Fruit fly (Drosophila melanogaster) whole organism, larva: Measurements from ENCODE around the gene Rsph1.

ENCODE experiments used
- noc ChIP-seq: fragments of 200-800 bp; sonication (Bioruptor generic); optimal IDR thresholded peaks from 3 replicates; lab custom pipeline; 2019; ENCODE audit warnings: missing biosample characterization, mild to moderate bottlenecking, missing genetic modification characterization, moderate library complexity

Rsph1 gene

DNA sequence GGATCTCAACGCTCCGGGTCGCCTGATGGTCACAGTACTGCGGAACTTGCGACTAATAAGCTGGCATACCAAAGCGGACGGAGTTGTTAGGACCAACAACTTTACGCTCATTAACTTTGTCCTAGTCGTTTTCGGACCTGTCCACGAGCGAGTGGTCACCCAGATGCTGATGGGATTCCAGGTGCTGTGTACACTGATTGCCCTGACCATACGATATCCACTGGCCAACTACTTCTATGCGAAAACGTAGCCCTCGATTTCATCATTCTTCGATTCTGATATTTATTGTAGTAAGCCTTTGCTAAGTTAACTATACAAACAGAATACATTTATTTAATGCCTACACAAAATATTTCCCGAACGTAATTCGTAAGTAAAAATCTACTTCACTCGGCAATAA lies at the start of gene Rsph1:
Gene Rsph1, plus strand, starts transcription at position 301 of the 400 bp plus-strand sequence.
- TF ChIP-seq noc = no peak

DNA sequence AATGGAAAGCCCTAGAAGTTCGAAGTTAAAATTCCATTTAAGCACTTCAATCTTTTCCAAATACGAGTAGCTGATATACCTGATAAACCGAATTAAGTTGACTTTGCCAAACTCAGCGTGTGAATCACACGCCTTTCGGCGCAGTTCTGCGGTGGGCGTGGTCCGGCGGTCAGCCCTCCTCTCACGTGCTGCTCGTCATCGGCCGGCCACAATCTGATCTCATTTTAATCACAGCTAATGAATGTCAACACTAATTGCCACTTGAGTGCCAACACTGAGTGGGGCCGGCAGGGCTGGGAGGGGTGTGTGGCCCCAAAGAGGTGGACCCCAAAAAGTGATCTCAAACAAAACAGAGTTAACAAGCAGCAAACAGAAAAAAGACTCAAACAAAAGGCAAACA lies 47.3 kb upstream of the Rsph1 start:
- TF ChIP-seq noc = no peak

DNA sequence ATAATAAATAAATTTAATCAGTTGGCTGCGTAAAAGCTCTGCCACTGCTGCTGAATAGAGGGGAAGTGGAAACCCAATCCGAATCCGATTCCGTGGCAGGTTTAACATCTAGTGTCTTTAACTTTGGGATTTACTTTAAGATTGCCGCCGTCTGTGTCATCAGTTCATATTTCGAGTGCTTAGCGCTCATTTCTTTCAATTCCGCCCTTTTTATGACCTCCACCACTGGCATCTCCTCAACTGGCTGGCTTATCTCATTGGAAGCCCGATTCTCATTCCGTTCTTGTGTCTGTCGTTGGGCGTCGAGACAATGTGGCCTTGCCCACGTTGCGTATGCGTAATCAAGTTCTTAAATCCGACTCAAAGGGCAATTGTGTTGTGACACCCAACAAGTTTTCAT lies 42.4 kb upstream of the Rsph1 start:
- TF ChIP-seq noc = no peak

DNA sequence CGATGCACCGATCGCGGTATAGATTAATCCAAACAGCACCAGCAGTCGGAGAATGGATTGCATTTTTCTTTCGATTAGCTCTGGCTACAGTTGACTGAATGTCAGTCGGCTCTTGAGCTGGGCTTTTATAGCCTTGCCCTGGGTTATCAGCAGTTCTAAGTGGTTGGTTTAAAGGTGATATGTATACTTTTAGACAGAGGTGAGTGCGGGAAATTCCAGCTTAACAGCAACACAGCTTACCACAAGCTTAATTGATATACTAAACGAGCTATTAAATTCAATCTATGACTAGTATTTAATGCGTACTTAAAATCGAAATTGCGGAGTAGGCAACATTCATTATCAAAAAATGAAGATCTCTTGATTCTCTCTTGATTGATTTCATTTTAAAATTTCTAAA lies 40.4 kb upstream of the Rsph1 start, which contains the start of gene CG9928:
Gene CG9928, minus strand, starts transcription at position 101 of the 400 bp plus-strand sequence.
- no peak for TF ChIP-seq noc

DNA sequence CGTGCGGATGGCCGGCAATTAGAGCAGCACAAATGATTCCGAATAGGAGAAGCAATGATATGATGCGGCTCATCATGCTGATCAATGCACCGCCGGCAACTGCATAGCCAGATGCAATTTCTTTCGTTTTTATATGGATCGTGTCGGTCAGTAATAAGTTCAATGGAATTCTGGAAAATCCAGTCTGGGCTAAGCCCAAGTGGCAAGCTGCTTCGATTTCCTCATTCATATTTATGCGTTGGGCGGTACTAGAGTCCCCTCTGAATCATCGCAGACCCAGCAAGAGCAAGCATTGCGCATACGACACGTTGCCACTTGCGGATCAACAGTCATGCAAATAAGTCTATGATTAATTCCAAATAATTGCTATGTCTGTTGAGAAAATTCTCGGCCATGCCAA lies 39.7 kb upstream of the Rsph1 start, which contains the start of gene CG16978:
Gene CG16978, minus strand, starts transcription at position 101 of the 400 bp plus-strand sequence.
- TF ChIP-seq noc = no peak

DNA sequence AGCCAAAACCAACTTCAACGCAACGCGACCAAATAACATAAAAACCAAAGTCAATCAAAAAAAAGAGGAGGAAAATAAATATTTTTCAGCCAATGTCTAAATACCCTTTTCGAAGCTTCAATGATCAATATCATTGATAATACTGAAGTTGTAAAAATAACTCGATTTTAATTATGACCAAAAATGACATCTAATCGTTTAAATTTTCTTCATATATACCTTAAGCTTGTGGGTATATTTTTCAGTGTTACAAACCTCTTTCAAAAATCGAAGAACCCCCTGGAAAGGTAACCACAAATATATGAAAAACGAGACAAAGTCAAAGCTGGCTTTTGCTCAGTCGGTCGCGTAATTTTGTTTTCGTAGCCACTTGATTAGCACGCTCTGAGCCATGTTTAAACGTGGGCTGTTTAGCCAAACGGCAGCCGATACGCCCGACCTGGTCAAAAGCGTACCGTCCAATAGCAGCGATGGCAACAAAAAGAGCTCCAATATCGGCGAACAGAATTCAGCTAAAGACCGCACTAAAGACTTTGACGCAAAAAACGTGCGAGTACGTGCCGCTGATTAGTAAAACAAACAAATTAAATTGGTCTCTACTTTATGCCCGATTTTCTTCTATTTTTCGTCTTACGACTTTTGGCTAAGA lies 38.1 kb upstream of the Rsph1 start:
- peak; percentile 84 for TF ChIP-seq noc

DNA sequence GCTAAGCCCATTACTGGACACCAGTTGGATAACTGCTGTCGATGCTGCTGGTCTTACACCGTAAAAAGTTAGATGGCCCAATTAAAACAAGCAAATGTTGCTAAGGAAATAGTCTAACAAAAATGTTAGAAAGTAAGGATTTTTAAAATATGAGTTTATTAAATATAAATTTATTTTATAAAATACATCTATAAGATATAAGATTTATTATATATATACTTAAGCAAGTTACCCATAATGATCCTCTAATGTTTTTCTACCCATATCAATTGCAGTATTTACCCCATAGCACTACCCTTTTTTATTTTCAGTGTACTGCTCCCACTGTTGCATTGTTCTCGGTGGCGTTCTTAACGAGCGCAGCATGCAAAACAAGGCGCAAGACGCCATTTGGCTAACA lies 37.0 kb upstream of the Rsph1 start:
- no peak for TF ChIP-seq noc

DNA sequence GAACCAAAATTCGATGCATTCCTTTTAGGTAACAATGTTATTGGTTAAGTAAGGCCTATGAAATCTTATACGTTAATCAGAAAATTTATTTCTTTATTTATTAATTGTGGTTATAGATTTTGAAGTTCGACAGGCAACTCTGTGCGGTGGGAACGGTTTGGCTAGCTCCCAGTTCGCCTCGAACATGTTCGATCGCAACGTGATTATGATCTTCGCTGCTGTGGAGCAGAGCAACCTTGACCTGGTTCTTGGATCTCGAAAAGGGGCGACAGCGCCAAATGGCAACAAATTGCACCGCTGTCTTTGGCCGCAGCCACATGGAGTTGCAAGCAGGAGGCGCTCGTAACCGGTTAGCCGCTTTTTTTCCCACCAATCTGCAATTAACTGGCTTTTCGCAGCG lies 28.9 kb upstream of the Rsph1 start:
- TF ChIP-seq noc = no peak

DNA sequence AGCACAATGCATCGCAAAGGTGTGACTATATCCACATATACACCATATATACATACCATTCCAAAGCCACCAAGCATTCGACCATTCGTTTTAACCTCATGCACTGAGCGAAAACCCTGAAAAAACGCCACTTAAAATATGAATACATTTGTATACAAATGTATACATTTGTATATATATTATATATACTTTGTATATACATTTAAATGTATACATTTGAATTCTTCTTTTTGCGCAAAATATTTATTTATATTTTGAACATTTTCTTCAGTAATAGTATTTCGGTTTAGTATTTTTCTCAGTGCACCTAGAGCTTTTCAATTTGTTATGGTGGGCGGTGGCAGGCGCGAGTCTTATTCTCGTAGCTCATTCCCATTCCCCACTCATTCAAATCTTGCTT lies 26.9 kb upstream of the Rsph1 start:
- TF ChIP-seq noc = no peak

DNA sequence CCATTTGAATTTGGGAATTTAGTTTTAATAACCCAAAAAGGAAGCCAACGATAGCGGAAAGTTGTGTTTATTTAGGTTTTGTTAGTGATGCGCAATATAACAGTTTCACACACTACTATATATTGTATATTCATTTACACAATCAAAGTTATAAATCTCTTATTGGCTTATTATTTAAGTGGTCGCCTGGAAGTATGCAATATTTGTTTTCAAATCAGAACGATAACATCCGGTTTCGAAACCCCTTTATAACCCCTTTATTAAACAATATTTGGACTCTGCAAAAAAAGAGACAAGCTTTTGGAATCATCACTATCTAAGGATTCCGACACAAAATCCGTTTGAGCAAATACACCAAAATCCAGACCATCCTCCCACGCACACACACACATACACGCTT lies 25.3 kb upstream of the Rsph1 start:
- TF ChIP-seq noc = no peak

DNA sequence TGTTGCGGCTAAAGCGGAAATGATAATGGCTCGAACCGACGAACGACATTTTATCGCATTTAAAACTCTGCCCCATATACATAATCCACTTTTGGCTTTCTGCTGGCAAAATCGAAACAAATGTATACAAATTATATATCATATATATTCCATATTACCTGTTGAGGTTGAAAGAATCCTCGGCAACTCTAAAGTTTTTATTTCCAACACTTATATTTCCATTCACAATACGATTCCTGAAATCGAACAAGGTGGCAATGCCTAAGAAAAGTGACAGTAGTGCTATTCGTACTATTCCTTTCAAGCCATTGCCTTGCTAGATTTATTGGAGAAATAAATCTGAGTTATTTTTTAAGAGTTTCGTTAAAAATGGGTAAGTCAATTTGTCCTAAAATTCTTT lies 24.7 kb upstream of the Rsph1 start, which contains the start of gene Pk34A:
Gene Pk34A, plus strand, starts transcription at position 301 of the 400 bp plus-strand sequence.
- TF ChIP-seq noc = no peak

DNA sequence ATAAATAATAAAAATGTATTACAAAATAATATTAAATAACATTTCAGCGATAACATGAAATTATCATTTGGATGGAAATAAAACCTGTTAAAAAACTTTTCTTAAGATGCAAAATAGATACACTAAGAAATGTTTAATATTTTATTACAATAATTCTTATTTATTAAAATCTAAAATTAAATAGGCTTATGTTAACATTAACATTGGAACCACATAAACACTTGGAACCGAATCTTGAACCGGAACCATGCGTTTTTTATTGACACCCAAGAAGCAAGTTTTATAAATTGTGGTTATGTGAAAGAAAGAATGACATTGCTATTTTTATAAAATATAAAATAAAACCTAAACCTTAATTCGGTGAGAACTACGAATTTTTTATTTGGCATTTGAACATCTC lies 23.0 kb upstream of the Rsph1 start, which contains the start of gene kmg:
Gene kmg, plus strand, starts transcription at position 301 of the 400 bp plus-strand sequence.
- TF ChIP-seq noc = no peak

DNA sequence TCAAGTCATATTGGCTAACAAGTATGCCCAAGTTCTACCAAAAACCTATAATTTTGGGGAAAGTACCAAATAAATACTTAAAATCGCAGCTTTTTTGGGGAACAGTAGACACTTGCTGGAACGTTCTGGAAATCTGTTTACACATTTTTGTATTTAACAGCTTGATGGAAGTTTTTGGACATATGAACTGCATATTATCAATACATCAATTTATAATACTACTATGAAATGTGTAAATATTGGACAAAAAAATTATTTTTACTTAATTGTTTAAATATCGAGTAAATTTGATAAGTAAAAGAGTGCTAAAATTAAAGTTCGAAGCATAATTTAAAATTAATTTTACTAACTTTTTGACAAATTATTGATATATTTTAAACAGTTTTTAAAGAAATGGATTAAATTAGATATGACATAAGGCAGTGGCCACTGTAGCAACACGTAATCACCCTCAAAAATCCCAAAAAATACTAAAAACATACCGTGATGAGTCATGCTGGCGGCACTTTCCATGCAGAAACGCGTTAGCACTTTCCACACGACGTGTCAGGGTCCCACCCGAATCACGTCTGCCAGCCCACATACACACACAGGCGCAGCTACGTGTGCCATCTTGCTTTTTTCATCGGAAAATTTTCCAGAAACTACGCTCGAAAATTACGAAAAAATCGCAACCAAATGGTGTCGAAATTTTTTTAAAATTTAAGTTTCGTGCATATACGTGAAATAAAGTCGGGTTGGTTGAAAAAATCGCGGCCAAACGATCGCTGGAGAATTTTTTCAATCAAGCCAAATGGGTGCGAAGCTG lies 18.1 kb upstream of the Rsph1 start, which contains the start of gene Sirt1:
Gene Sirt1, plus strand, starts transcription at position 571 of the 808 bp plus-strand sequence.
- TF ChIP-seq noc = peak; percentile 89

DNA sequence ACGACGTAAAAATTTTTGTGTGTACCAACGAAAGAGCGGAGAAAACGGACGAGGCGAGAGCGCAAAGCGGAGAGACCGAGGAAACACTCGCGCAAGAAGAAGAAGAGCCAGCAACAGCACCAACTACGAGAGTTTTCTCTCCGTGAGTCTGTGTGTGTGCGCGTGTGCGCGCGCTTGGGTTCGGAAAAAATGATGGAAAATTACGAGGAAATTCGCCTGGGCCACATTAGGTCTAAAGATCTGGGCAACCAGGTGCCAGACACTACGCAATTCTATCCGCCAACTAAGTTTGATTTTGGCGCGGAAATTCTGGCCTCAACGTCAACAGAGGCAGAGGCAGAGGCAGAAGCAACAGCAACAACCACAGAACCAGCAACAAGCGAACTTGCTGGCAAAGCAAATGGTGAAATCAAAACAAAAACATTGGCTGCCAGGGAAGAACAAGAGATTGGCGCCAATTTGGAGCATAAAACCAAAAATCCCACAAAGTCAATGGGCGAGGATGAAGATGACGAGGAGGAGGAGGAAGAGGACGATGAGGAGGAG lies 17.4 kb upstream of the Rsph1 start, which contains the start of gene DnaJ-H:
Gene DnaJ-H, minus strand, starts transcription at position 271 of the 546 bp plus-strand sequence.
- no peak for TF ChIP-seq noc

DNA sequence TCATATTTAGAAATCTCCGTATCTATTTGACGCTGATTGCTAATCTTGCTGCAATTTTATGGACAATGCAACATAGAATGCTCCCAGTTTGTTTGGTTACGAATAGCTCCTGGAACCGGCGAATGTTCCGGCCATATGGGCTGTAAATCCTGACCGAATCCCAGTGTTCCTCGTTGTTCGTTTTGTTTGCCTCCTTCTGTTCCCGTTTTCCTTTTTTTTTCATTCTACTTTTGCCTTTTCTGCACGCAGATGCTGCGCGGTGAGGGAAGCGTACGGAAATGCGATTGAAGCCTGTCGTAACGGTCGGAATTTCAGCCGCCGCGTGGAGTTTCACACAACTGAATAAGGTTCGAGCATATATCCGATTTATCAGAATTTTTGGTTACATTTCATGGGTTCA lies 7.1 kb upstream of the Rsph1 start, which contains the start of gene CG43925:
Gene CG43925, plus strand, starts transcription at position 301 of the 400 bp plus-strand sequence.
- TF ChIP-seq noc = no peak

DNA sequence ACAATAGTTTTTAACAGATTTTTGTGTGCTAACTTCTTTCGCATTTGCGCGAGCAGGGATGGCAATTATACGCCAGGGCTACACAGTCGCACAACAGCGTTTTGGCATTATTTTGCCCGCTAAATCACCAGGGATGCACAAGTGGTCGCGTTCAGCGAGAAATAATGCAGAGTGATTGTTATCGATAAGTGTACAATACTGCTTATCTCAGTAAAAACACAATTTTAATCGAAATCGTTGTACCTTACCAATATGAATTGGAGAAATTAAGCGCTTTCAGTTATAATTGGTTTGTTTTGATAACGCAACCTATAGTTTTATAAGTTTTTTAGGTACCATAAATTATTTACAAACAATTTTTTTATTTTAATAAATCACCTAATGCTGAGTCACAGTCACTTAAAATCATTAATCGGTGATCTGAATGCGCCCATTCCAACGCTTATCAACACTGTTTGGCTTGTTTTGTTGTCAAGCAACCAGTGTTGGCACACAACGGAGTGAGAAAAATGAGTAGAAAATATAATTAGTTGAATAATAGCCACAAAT lies 6.5 kb upstream of the Rsph1 start, which contains the start of the genes Sfmbt and CG5439:
Gene Sfmbt, minus strand, starts transcription at position 85 of the 549 bp plus-strand sequence.
Gene CG5439, plus strand, starts transcription at position 450 of the 549 bp plus-strand sequence.
- TF ChIP-seq noc = no peak

DNA sequence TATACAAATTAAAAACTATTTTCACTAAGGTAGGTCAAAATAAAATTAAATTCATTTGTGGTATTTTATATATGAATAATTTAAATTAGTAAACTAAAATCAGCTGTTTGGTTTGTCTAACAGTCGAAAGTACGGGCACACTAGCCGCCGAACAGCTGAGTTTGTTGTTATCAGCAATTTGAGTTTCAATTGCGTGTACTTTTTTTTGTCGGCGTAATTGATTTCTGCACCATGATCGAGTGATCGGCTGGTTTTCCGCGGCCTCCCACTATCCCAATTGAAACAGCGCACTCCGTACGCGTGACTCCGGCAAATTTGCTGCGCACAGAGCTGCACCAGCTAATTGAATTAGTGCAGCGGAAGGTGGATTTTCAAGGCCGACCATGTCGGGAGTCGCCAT lies 4.2 kb upstream of the Rsph1 start, which contains the start of gene Alg7:
Gene Alg7, plus strand, starts transcription at position 153 of the 400 bp plus-strand sequence.
- TF ChIP-seq noc = no peak
